Worm (Caenorhabditis elegans) whole organism, L4 larva: Measurements from ENCODE around the gene srh-146.

ENCODE experiments used
- F10B5.3 ChIP-seq: sonication (generic microtip); optimal IDR thresholded peaks from 2 replicates; lab custom pipeline; 2016; ENCODE audit warnings: mild to moderate bottlenecking, missing genetic modification characterization, missing compliant biosample characterization
- F37D6.2 ChIP-seq: sonication (generic microtip); optimal IDR thresholded peaks from 2 replicates; lab custom pipeline; 2016; ENCODE audit warnings: mild to moderate bottlenecking, missing genetic modification characterization, missing compliant biosample characterization
- F44E2.7 ChIP-seq: fragments of 200-800 bp; sonication (Bioruptor generic); IDR thresholded peaks from 2 replicates; pipeline ENCODE4 v2.1.2; 2022; ENCODE audit warnings: missing genetic modification characterization, missing compliant biosample characterization
- T26A8.4 ChIP-seq: fragments of 200-800 bp; sonication (Bioruptor generic); IDR thresholded peaks from 2 replicates; pipeline ENCODE4 v1.3.6; 2022; ENCODE audit warnings: missing genetic modification characterization, missing compliant biosample characterization
- aha-1 ChIP-seq: fragments of 150-350 bp; peaks from one replicate; lab custom pipeline; 2014; ENCODE audit warnings: missing biosample characterization, missing genetic modification characterization
- aly-2 ChIP-seq: sonication (generic microtip); optimal IDR thresholded peaks from 2 replicates; lab custom pipeline; 2018; ENCODE audit warnings: missing biosample characterization, missing genetic modification characterization
- ceh-20 ChIP-seq: fragments of 200-800 bp; sonication (Bioruptor generic); IDR thresholded peaks from 2 replicates; pipeline ENCODE4 v1.3.6; 2022; ENCODE audit warnings: missing genetic modification reagents, missing genetic modification characterization, missing compliant biosample characterization
- ceh-44 ChIP-seq: fragments of 200-800 bp; sonication (Bioruptor generic); IDR thresholded peaks from 2 replicates; pipeline ENCODE4 v1.3.6; 2022; ENCODE audit warnings: missing genetic modification reagents, missing genetic modification characterization, missing compliant biosample characterization
- cey-2 ChIP-seq: sonication (generic microtip); optimal IDR thresholded peaks from 3 replicates; lab custom pipeline; 2017; ENCODE audit warnings: missing genetic modification characterization, mild to moderate bottlenecking, missing compliant biosample characterization, antibody characterized with exemption, borderline replicate concordance; ENCODE audit not compliant: insufficient read depth
- ctbp-1 ChIP-seq: fragments of 200-800 bp; sonication (Bioruptor generic); IDR thresholded peaks from 2 replicates; pipeline ENCODE4 v1.3.6; 2022; ENCODE audit warnings: missing genetic modification reagents, missing genetic modification characterization, missing compliant biosample characterization
- daf-16 ChIP-seq, 3 experiments: sonication (generic microtip); optimal IDR thresholded peaks; 2 replicates each; lab custom pipeline; 2016 to 2017; ENCODE audit warnings: missing genetic modification characterization in 3 of 3, missing genetic modification reagents in 3 of 3, mild to moderate bottlenecking in 2 of 3, missing compliant biosample characterization in 2 of 3, missing biosample characterization in 1 of 3, moderate library complexity in 1 of 3
- dmd-6 ChIP-seq: fragments of 200-800 bp; sonication (Bioruptor generic); IDR thresholded peaks from 2 replicates; pipeline ENCODE4 v1.3.6; 2022; ENCODE audit warnings: missing genetic modification reagents, missing genetic modification characterization, missing compliant biosample characterization
- dmd-8 ChIP-seq: fragments of 200-800 bp; sonication (Bioruptor generic); IDR thresholded peaks from 2 replicates; pipeline ENCODE4 v1.3.6; 2022; ENCODE audit warnings: missing genetic modification characterization, missing compliant biosample characterization
- dmd-9 ChIP-seq: fragments of 200-800 bp; sonication (Bioruptor generic); IDR thresholded peaks from 2 replicates; pipeline ENCODE4 v1.3.6; 2022; ENCODE audit warnings: missing genetic modification reagents, missing genetic modification characterization, missing compliant biosample characterization
- dve-1 ChIP-seq: sonication (generic microtip); optimal IDR thresholded peaks from 2 replicates; lab custom pipeline; 2017; ENCODE audit warnings: antibody characterized with exemption, mild to moderate bottlenecking, missing genetic modification characterization, missing compliant biosample characterization; ENCODE audit not compliant: insufficient read depth
- egl-27 ChIP-seq: sonication (generic microtip); optimal IDR thresholded peaks from 3 replicates; lab custom pipeline; 2017; ENCODE audit warnings: missing biosample characterization, missing genetic modification reagents, missing genetic modification characterization
- fos-1 ChIP-seq: fragments of 150-350 bp; optimal IDR thresholded peaks from 2 replicates; lab custom pipeline; 2014; ENCODE audit warnings: missing biosample characterization, missing genetic modification characterization
- jun-1 ChIP-seq: fragments of 150-350 bp; optimal IDR thresholded peaks from 2 replicates; lab custom pipeline; 2014; ENCODE audit warnings: missing biosample characterization, missing genetic modification reagents, missing genetic modification characterization
- lin-38 ChIP-seq: fragments of 200-800 bp; sonication (Bioruptor generic); IDR thresholded peaks from 2 replicates; pipeline ENCODE4 v1.3.6; 2022; ENCODE audit warnings: missing genetic modification reagents, missing genetic modification characterization, missing compliant biosample characterization
- mdt-29 ChIP-seq: fragments of 200-800 bp; sonication (Bioruptor generic); IDR thresholded peaks from 2 replicates; pipeline ENCODE4 v1.3.6; 2022; ENCODE audit warnings: missing genetic modification reagents, missing genetic modification characterization, missing compliant biosample characterization
- nhr-10 ChIP-seq: fragments of 150-350 bp; optimal IDR thresholded peaks from 2 replicates; lab custom pipeline; 2014; ENCODE audit warnings: missing biosample characterization, missing genetic modification characterization
- nhr-28 ChIP-seq: fragments of 150-350 bp; optimal IDR thresholded peaks from 2 replicates; lab custom pipeline; 2014; ENCODE audit warnings: missing biosample characterization, missing genetic modification characterization
- nhr-41 ChIP-seq: fragments of 200-800 bp; sonication (Bioruptor generic); IDR thresholded peaks from 2 replicates; pipeline ENCODE4 v1.3.6; 2022; ENCODE audit warnings: missing genetic modification reagents, missing genetic modification characterization, missing compliant biosample characterization
- nhr-42 ChIP-seq: fragments of 200-800 bp; sonication (Bioruptor generic); IDR thresholded peaks from 2 replicates; pipeline ENCODE4 v1.3.6; 2022; ENCODE audit warnings: missing genetic modification characterization, missing compliant biosample characterization
- nhr-6 ChIP-seq: fragments of 150-350 bp; optimal IDR thresholded peaks from 2 replicates; lab custom pipeline; 2014; ENCODE audit warnings: missing biosample characterization, missing genetic modification characterization
- pqm-1 ChIP-seq: sonication (generic microtip); optimal IDR thresholded peaks from 2 replicates; lab custom pipeline; 2017; ENCODE audit warnings: missing biosample characterization, missing genetic modification characterization
- rbr-2 ChIP-seq: sonication (generic microtip); optimal IDR thresholded peaks from 2 replicates; lab custom pipeline; 2016; ENCODE audit warnings: missing genotype, missing genetic modification characterization, missing compliant biosample characterization
- saeg-2 ChIP-seq: fragments of 200-800 bp; sonication (Bioruptor generic); IDR thresholded peaks from 2 replicates; pipeline ENCODE4 v1.3.6; 2022; ENCODE audit warnings: missing genetic modification reagents, missing genetic modification characterization, missing compliant biosample characterization
- skn-1 ChIP-seq: fragments of 150-350 bp; optimal IDR thresholded peaks from 2 replicates; lab custom pipeline; 2014; ENCODE audit warnings: missing biosample characterization, missing genetic modification characterization
- tra-1 ChIP-seq: fragments of 200-800 bp; sonication (Bioruptor generic); IDR thresholded peaks from 2 replicates; pipeline ENCODE4 v1.3.6; 2022; ENCODE audit warnings: missing genetic modification reagents, missing genetic modification characterization, missing compliant biosample characterization
- zfp-2 ChIP-seq: sonication (generic microtip); optimal IDR thresholded peaks from 2 replicates; lab custom pipeline; 2016; ENCODE audit warnings: mild to moderate bottlenecking, missing genetic modification characterization, missing compliant biosample characterization
- zfp-3 ChIP-seq: fragments of 200-800 bp; sonication (Bioruptor generic); conservative IDR thresholded peaks from 2 replicates; pipeline ENCODE4 v1.3.6; 2022; ENCODE audit warnings: missing genetic modification reagents, missing genetic modification characterization, missing compliant biosample characterization
- zip-2 ChIP-seq: fragments of 150-350 bp; optimal IDR thresholded peaks from 2 replicates; lab custom pipeline; 2014; ENCODE audit warnings: missing biosample characterization, missing genetic modification characterization

srh-146 gene

ce11 chrV:2881565-2881964 is 32.5 kb upstream of the srh-146 start:
- TF ChIP-seq dmd-6 (peak; percentile 81), dve-1 (tag; lab: Kevin White, UChicago) (peak; percentile 47), ceh-20 (GFP tag; lab: Robert Waterston, UW) (0 out of 2 replicates have a peak, but pooled peaks have one; percentile 12), fos-1 (tag; lab: Kevin White, UChicago) (no peak), pqm-1 (tag; lab: Kevin White, UChicago) (peak; percentile 11), lin-38 (no peak), nhr-28 (tag; lab: Kevin White, UChicago) (peak; percentile 61), aha-1 (tag; lab: Kevin White, UChicago) (peak; percentile 70), daf-16 (GFP tag; optimal IDR thresholded peaks at IDR 0.05; lab: Kevin White, UChicago) (no peak), daf-16 (tag; optimal IDR thresholded peaks at IDR 0.05; lab: Kevin White, UChicago) (peak; percentile 55)

DNA sequence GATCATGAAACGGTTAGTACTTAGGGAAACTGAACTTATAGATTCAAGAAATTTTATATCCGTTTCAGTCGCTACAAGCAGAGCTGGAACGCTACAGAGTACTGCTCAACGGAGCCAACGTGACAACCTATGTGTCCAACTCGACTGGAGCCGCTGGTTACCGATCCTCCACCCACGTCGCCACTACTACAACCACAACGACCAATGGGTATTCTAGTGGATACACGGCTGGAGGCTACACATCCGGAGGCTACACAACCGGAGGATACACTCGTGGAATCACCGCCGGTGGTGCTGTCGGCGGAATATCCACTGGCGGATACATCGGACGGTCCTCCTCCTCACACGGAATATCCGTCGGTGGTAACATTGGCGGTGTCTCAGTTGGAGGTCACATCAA is 31.0 kb upstream of the srh-146 start:
- TF ChIP-seq ctbp-1 (GFP tag; lab: Robert Waterston, UW) (no peak), cey-2 (tag; lab: Kevin White, UChicago) (no peak), dmd-9 (GFP tag; lab: Robert Waterston, UW) (no peak), F37D6.2 (no peak), zip-2 (tag; lab: Kevin White, UChicago) (no peak), dmd-6 (no peak)

DNA sequence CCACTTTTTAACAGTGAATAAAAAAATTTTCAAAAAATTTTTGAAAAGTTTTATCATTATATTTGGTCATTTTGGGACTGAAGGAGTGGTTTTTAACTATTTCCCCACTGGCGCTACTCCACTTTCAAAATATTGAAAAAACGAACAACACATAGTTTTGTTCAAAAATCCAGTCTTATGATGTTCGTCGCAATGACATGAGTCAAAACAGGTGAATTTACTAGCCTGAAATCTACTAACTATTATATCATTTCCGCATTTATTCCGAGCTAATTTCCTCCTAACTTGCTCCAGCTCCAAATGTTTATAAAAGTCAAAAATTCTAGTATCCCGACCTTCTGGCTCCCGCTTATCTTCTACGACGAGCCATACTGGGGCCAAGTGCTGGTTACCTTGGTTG is 29.6 kb upstream of the srh-146 start, which contains the start of gene sre-24:
Gene sre-24, plus strand, starts transcription at position 301 of the 400 bp plus-strand sequence.
- TF ChIP-seq saeg-2 (GFP tag; lab: Robert Waterston, UW) (no peak), rbr-2 (no peak), nhr-6 (tag; lab: Kevin White, UChicago) (no peak), aly-2 (tag; lab: Kevin White, UChicago) (no peak), nhr-10 (tag; lab: Kevin White, UChicago) (no peak), nhr-42 (GFP tag; lab: Robert Waterston, UW) (no peak), F44E2.7 (GFP tag; lab: Robert Waterston, UW) (no peak), aha-1 (tag; lab: Kevin White, UChicago) (no peak), egl-27 (tag; lab: Kevin White, UChicago) (no peak)
- TF ChIP-seq, all 104 proteins: peak for 0

DNA sequence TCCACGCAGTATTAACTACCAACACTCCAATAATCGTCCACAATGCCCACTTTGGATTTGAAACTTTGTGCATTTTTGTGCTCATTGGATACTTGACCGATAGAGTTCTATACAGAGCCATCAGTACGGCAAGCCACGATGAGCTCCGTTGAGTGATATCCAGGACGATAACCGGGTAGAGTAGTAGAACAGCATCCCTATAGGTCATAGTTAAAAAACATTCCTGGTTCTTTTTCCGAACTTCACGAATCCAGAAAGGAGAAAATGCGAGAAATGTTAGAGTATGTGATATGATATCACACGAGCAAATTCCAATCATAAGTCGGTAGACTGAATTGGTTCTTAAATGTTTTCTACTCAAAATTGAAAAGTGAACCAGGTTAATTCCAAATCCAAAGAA is 25.8 kb upstream of the srh-146 start:
- TF ChIP-seq skn-1 = no peak
- TF ChIP-seq aha-1 (tag; lab: Kevin White, UChicago) = peak; percentile 93

- TF ChIP-seq dmd-9 (GFP tag; lab: Robert Waterston, UW) (no peak), mdt-29 (GFP tag; lab: Robert Waterston, UW) (no peak), nhr-41 (GFP tag; lab: Robert Waterston, UW) (no peak), T26A8.4 (GFP tag; lab: Robert Waterston, UW) (no peak), zfp-3 (no peak), F10B5.3 (tag; lab: Kevin White, UChicago) (no peak), pqm-1 (tag; lab: Kevin White, UChicago) (no peak), jun-1 (tag; lab: Kevin White, UChicago) (no peak), F37D6.2 (no peak), tra-1 (GFP tag; lab: Robert Waterston, UW) (no peak), ceh-44 (GFP tag; lab: Robert Waterston, UW) (no peak), nhr-42 (GFP tag; lab: Robert Waterston, UW) (no peak), dmd-8 (GFP tag; lab: Robert Waterston, UW) (no peak), zfp-2 (tag; lab: Kevin White, UChicago) (no peak), nhr-10 (tag; lab: Kevin White, UChicago) (no peak)
These were observed 25.4 kb upstream of the srh-146 start, which contains the start of gene srw-4 for ce11 chrV:2888681-2889080. TSS of gene srw-4 (minus strand) at chrV:2888781.
